Fruit fly (Drosophila melanogaster): ENCODE results near the gene CG5937.

- peak; percentile 87 for TF ChIP-seq br (GFP tag; optimal IDR thresholded peaks at IDR 0.05)
- TF ChIP-seq Dif (GFP tag; optimal IDR thresholded peaks at IDR 0.05; ENCODE audit: partially characterized antibody), result no peak
- TF ChIP-seq h (GFP tag; optimal IDR thresholded peaks at IDR 0.05), result peak; percentile 92
- TF ChIP-seq usp (GFP tag; optimal IDR thresholded peaks at IDR 0.05), result no peak
- peak; percentile 86 for TF ChIP-seq OdsH (GFP tag; optimal IDR thresholded peaks at IDR 0.05)
- no peak for TF ChIP-seq jim (GFP tag; optimal IDR thresholded peaks at IDR 0.05)
- no peak for TF ChIP-seq lola (GFP tag; optimal IDR thresholded peaks at IDR 0.05)
- no peak for TF ChIP-seq Myc (optimal IDR thresholded peaks at IDR 0.05)
- TF ChIP-seq brk (GFP tag; optimal IDR thresholded peaks at IDR 0.05), result peak; percentile 36
- TF ChIP-seq N (GFP tag; optimal IDR thresholded peaks at IDR 0.05), result no peak
- TF ChIP-seq psq (GFP tag; optimal IDR thresholded peaks at IDR 0.05), result peak; percentile 82
- TF ChIP-seq Hr78 (GFP tag; optimal IDR thresholded peaks at IDR 0.05), result no peak
- TF ChIP-seq Dfd (GFP tag; optimal IDR thresholded peaks at IDR 0.05), result no peak
- TF ChIP-seq CrebA (GFP tag; optimal IDR thresholded peaks at IDR 0.05; ENCODE audit: borderline replicate concordance), result peak; percentile 26
These were observed 38.9 kb upstream of the CG5937 start, which contains the start of gene CG4766 for dm6 chrX:6000747-6001426.
